Worm (Caenorhabditis elegans) whole organism, midembryonic: Measurements from ENCODE around the gene F46B6.4.

Experiments used
- T22C8.4 ChIP-seq: fragments of 200-800 bp; sonication (Bioruptor generic); IDR thresholded peaks from 2 replicates; pipeline ENCODE4 v1.3.6; 2022; ENCODE audit warnings: missing genetic modification characterization, missing compliant biosample characterization
- cog-1 ChIP-seq: sonication (generic microtip); optimal IDR thresholded peaks from 2 replicates; lab custom pipeline; 2016; ENCODE audit warnings: missing genetic modification characterization, missing compliant biosample characterization
- flt-1 ChIP-seq: fragments of 200-800 bp; sonication (Bioruptor generic); IDR thresholded peaks from 2 replicates; pipeline ENCODE4 v1.3.6; 2022; ENCODE audit warnings: missing genetic modification characterization, missing compliant biosample characterization
- klf-2 ChIP-seq: fragments of 200-800 bp; sonication (Bioruptor generic); conservative IDR thresholded peaks from 2 replicates; pipeline ENCODE4 v1.3.6; 2022; ENCODE audit warnings: missing genetic modification reagents, missing genetic modification characterization, missing compliant biosample characterization
- med-1 ChIP-seq: sonication (generic microtip); optimal IDR thresholded peaks from 2 replicates; lab custom pipeline; 2017; ENCODE audit warnings: missing genetic modification characterization, mild to moderate bottlenecking, missing compliant biosample characterization, antibody characterized with exemption, missing genetic modification reagents; ENCODE audit not compliant: insufficient read depth
- ref-1 ChIP-seq: fragments of 200-800 bp; sonication (Bioruptor generic); conservative IDR thresholded peaks from 2 replicates; pipeline ENCODE4 v1.3.6; 2022; ENCODE audit warnings: missing genetic modification reagents, missing genetic modification characterization, missing compliant biosample characterization
- tab-1 ChIP-seq: fragments of 200-800 bp; sonication (Bioruptor generic); IDR thresholded peaks from 2 replicates; pipeline ENCODE4 v1.3.6; 2022; ENCODE audit warnings: missing genetic modification characterization, missing compliant biosample characterization
- ztf-23 ChIP-seq: fragments of 200-800 bp; sonication (Bioruptor generic); IDR thresholded peaks from 2 replicates; pipeline ENCODE4 v1.3.6; 2022; ENCODE audit warnings: missing genetic modification reagents, missing genetic modification characterization, missing compliant biosample characterization
- ztf-29 ChIP-seq: fragments of 200-800 bp; sonication (Bioruptor generic); IDR thresholded peaks from 2 replicates; pipeline ENCODE4 v1.3.6; 2022; ENCODE audit warnings: missing genetic modification reagents, missing genetic modification characterization, missing compliant biosample characterization

DNA sequence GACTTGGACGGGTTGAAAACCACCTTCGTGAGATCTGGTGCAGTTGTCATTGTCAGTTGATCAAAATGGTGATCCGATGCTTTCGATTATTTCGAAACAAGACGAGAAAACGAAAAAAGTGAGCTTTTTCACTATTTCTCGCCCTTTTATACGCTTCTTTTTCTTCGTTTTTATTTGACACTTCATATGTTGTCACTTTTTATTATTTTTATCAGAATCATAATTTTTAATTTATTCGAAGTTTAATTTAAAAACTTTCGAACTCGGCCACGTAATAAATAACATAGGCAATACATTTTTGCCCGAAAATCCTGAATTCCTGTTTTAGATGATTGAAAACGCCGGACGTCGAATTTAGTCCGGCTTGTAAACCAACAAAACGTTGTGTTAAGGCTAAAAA lies 24.9 kb downstream of the F46B6.4 start, which contains the start of gene F58E6.5:
- TF ChIP-seq tab-1 (GFP tag; lab: Robert Waterston, UW) (no peak), ztf-29 (GFP tag; lab: Robert Waterston, UW) (no peak), klf-2 (no peak), ztf-23 (GFP tag; lab: Robert Waterston, UW) (no peak), flt-1 (no peak), T22C8.4 (GFP tag; lab: Robert Waterston, UW) (no peak), med-1 (GFP tag; lab: Kevin White, UChicago) (no peak), ref-1 (GFP tag; lab: Robert Waterston, UW) (no peak), cog-1 (tag; lab: Kevin White, UChicago) (no peak)
